Fruit fly (Drosophila melanogaster) S2 (cell line): Measurements from ENCODE around the gene CG32695.

Experiments used
- CG8478 ChIP-seq: fragments of >200 bp; optimal IDR thresholded peaks from 2 replicates; lab custom pipeline; 2018
- CTCF ChIP-seq, 2 experiments: fragments of >200 bp; optimal IDR thresholded peaks; 2 replicates each; lab custom pipeline; 2018

- no peak for TF ChIP-seq CG8478 (lab: Kevin White, UChicago)
- no peak for TF ChIP-seq CTCF (optimal IDR thresholded peaks at IDR 0.05; lab: Kevin White, UChicago)
These were observed 23.7 kb upstream of the CG32695 start for dm6 chrX:9897599-9897998.
